Worm (Caenorhabditis elegans) whole organism, L1 larva: ENCODE results near the gene mrpl-32.

Experiments
- C16A3.4 ChIP-seq: fragments of 150-350 bp; optimal IDR thresholded peaks from 2 replicates; lab custom pipeline; 2014; ENCODE audit warnings: missing biosample characterization, missing genetic modification characterization
- ama-1 ChIP-seq: fragments of 150-350 bp; optimal IDR thresholded peaks from 2 replicates; lab custom pipeline; 2014
- ceh-82 ChIP-seq, 3 experiments: fragments of 150-350 bp in 1 of 3; sonication (generic microtip) in 2 of 3; optimal IDR thresholded peaks; 2 replicates each; lab custom pipeline; 2014 to 2017; ENCODE audit warnings: missing biosample characterization in 3 of 3, missing genetic modification characterization in 3 of 3
- ces-1 ChIP-seq: fragments of 150-350 bp; optimal IDR thresholded peaks from 2 replicates; lab custom pipeline; 2014; ENCODE audit warnings: missing biosample characterization, missing genetic modification reagents, missing genetic modification characterization
- fos-1 ChIP-seq: fragments of 150-350 bp; optimal IDR thresholded peaks from 2 replicates; lab custom pipeline; 2014; ENCODE audit warnings: missing biosample characterization, missing genetic modification characterization
- irx-1 ChIP-seq: sonication (generic microtip); optimal IDR thresholded peaks from 2 replicates; lab custom pipeline; 2016; ENCODE audit warnings: missing genetic modification characterization, missing compliant biosample characterization
- lin-39 ChIP-seq: fragments of 150-350 bp; optimal IDR thresholded peaks from 2 replicates; lab custom pipeline; 2014; ENCODE audit warnings: missing biosample characterization, missing genetic modification reagents, missing genetic modification characterization
- lir-3 ChIP-seq: sonication (generic microtip); optimal IDR thresholded peaks from 2 replicates; lab custom pipeline; 2016; ENCODE audit warnings: mild to moderate bottlenecking, missing genetic modification characterization, moderate library complexity, missing compliant biosample characterization; ENCODE audit not compliant: poor library complexity
- nhr-28 ChIP-seq: fragments of 150-350 bp; optimal IDR thresholded peaks from 2 replicates; lab custom pipeline; 2014; ENCODE audit warnings: missing biosample characterization, missing genetic modification characterization
- nhr-77 ChIP-seq: fragments of 150-350 bp; optimal IDR thresholded peaks from 2 replicates; lab custom pipeline; 2014; ENCODE audit warnings: missing biosample characterization, missing genetic modification characterization
- pag-3 ChIP-seq: sonication (generic microtip); optimal IDR thresholded peaks from 2 replicates; lab custom pipeline; 2017; ENCODE audit warnings: missing genetic modification characterization, mild to moderate bottlenecking, missing compliant biosample characterization, antibody characterized with exemption, borderline replicate concordance; ENCODE audit not compliant: insufficient read depth
- pqm-1 ChIP-seq: sonication (generic microtip); optimal IDR thresholded peaks from 3 replicates; lab custom pipeline; 2017; ENCODE audit warnings: missing biosample characterization, missing genetic modification characterization
- snpc-4 ChIP-seq: fragments of 150-350 bp; optimal IDR thresholded peaks from 2 replicates; lab custom pipeline; 2014; ENCODE audit warnings: missing biosample characterization, missing genetic modification characterization
- unc-62 ChIP-seq: fragments of 150-350 bp; optimal IDR thresholded peaks from 2 replicates; lab custom pipeline; 2014; ENCODE audit warnings: missing biosample characterization, missing genetic modification reagents, missing genetic modification characterization

DNA sequence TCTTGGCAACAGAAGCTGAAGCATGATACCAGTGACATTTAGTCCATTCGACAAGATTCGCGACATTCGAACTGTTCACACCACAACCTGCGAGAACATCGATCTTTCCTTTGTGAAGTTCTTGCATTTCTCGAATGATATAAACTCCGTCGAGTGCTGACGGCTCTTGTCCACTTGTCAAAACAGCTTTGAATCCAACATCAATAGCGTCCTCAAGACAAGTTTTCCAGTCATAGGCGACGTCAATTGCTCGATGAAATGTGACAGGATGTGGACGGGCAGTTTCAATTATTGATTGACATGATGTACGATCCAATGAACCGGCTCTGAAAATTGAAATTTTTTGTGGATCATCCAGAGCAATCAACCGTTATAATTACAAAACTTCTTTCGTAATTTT lies 46.9 kb upstream of the mrpl-32 start:
- no peak for TF ChIP-seq unc-62 (GFP tag; lab: Kevin White, UChicago)
- TF ChIP-seq lin-39 = no peak
- TF ChIP-seq ceh-82 (tag; optimal IDR thresholded peaks at IDR 0.05; lab: Kevin White, UChicago) = no peak
- no peak for TF ChIP-seq lir-3 (tag; lab: Kevin White, UChicago)
- TF ChIP-seq snpc-4 (tag; lab: Kevin White, UChicago) = no peak
- TF ChIP-seq pag-3 = no peak
- TF ChIP-seq nhr-77 (tag; lab: Kevin White, UChicago) = no peak
- TF ChIP-seq pqm-1 (tag; lab: Kevin White, UChicago) = no peak
- no peak for TF ChIP-seq ama-1 (lab: Kevin White, UChicago)
- TF ChIP-seq C16A3.4 = no peak
- TF ChIP-seq nhr-28 = no peak
- TF ChIP-seq irx-1 (tag; lab: Kevin White, UChicago) = no peak
- no peak for TF ChIP-seq ces-1
- no peak for TF ChIP-seq fos-1 (tag; lab: Kevin White, UChicago)
